Fruit fly (Drosophila melanogaster) whole organism, embryonic: ENCODE data around the gene sit.

Experiments used
- ATbp ChIP-seq: fragments of 200-800 bp; sonication (Bioruptor generic); optimal IDR thresholded peaks from 2 replicates; lab custom pipeline; 2017; ENCODE audit warnings: missing biosample characterization, mild to moderate bottlenecking, missing genetic modification characterization, missing genetic modification reagents
- Asciz ChIP-seq: fragments of 200-800 bp; sonication (Bioruptor generic); optimal IDR thresholded peaks from 2 replicates; lab custom pipeline; 2017; ENCODE audit warnings: missing biosample characterization, mild to moderate bottlenecking, missing genetic modification characterization, missing genetic modification reagents
- Awh ChIP-seq: fragments of 200-800 bp; sonication (Bioruptor generic); IDR thresholded peaks from 2 replicates; pipeline ENCODE4, ENCODE4 v1.3.6; 2022; ENCODE audit warnings: missing biosample characterization, missing genetic modification characterization
- CG10209 ChIP-seq: fragments of 200-800 bp; sonication (Bioruptor generic); optimal IDR thresholded peaks from 3 replicates; lab custom pipeline; 2017; ENCODE audit warnings: missing biosample characterization, mild to moderate bottlenecking, missing genetic modification characterization, missing genetic modification reagents
- CG10654 ChIP-seq: fragments of 200-800 bp; sonication (Bioruptor generic); optimal IDR thresholded peaks from 2 replicates; lab custom pipeline; 2016; ENCODE audit warnings: missing biosample characterization, missing genetic modification characterization
- CG11398 ChIP-seq: fragments of 200-800 bp; sonication (Bioruptor generic); optimal IDR thresholded peaks from 2 replicates; lab custom pipeline; 2016; ENCODE audit warnings: missing biosample characterization, missing genetic modification characterization
- CG12659 ChIP-seq: fragments of 200-800 bp; sonication (Bioruptor generic); optimal IDR thresholded peaks from 3 replicates; lab custom pipeline; 2017; ENCODE audit warnings: mild to moderate bottlenecking, missing biosample characterization, missing genetic modification reagents, missing genetic modification characterization
- CG15269 ChIP-seq: fragments of 200-800 bp; sonication (Bioruptor generic); optimal IDR thresholded peaks from 2 replicates; lab custom pipeline; 2018; ENCODE audit warnings: missing biosample characterization, mild to moderate bottlenecking, missing genetic modification characterization, moderate library complexity
- CG15514 ChIP-seq: fragments of 200-800 bp; sonication (Bioruptor generic); optimal IDR thresholded peaks from 3 replicates; lab custom pipeline; 2017; ENCODE audit warnings: missing biosample characterization, missing genetic modification characterization, mild to moderate bottlenecking, moderate library complexity, missing genetic modification reagents
- CG15601 ChIP-seq: fragments of 200-800 bp; sonication (Bioruptor generic); optimal IDR thresholded peaks from 3 replicates; lab custom pipeline; 2019; ENCODE audit warnings: missing biosample characterization, mild to moderate bottlenecking, missing genetic modification characterization, moderate library complexity
- CG2202 ChIP-seq: fragments of 200-800 bp; sonication (Bioruptor generic); optimal IDR thresholded peaks from 2 replicates; lab custom pipeline; 2018; ENCODE audit warnings: missing biosample characterization, mild to moderate bottlenecking, missing genetic modification characterization
- CG2678 ChIP-seq: fragments of 200-800 bp; sonication (Bioruptor generic); optimal IDR thresholded peaks from 3 replicates; lab custom pipeline; 2019; ENCODE audit warnings: missing biosample characterization, mild to moderate bottlenecking, missing genetic modification characterization, moderate library complexity
- CG3163 ChIP-seq: fragments of 200-800 bp; sonication (Bioruptor generic); optimal IDR thresholded peaks from 3 replicates; lab custom pipeline; 2016; ENCODE audit warnings: missing biosample characterization, missing genetic modification characterization
- CG32767 ChIP-seq: fragments of 200-800 bp; sonication (Bioruptor generic); IDR thresholded peaks from 2 replicates; pipeline ENCODE4 v1.3.6; 2022; ENCODE audit warnings: missing biosample characterization, missing genetic modification characterization
- CG6813 ChIP-seq: fragments of 200-800 bp; sonication (Bioruptor generic); optimal IDR thresholded peaks from 2 replicates; lab custom pipeline; 2017; ENCODE audit warnings: missing biosample characterization, missing genetic modification characterization, mild to moderate bottlenecking, moderate library complexity, missing genetic modification reagents
- CG7556 ChIP-seq: fragments of 200-800 bp; sonication (Bioruptor generic); optimal IDR thresholded peaks from 2 replicates; lab custom pipeline; 2017; ENCODE audit warnings: missing biosample characterization, mild to moderate bottlenecking, missing genetic modification characterization
- CG7987 ChIP-seq: fragments of 200-800 bp; sonication (Bioruptor generic); optimal IDR thresholded peaks from 2 replicates; lab custom pipeline; 2018; ENCODE audit warnings: missing biosample characterization, mild to moderate bottlenecking, missing genetic modification characterization, moderate library complexity
- CTCF ChIP-seq: fragments of 200-800 bp; sonication (Bioruptor generic); optimal IDR thresholded peaks from 2 replicates; lab custom pipeline; 2017; ENCODE audit warnings: missing biosample characterization, mild to moderate bottlenecking, missing genetic modification characterization, moderate library complexity
- CoRest ChIP-seq: fragments of 200-800 bp; sonication (Bioruptor generic); optimal IDR thresholded peaks from 3 replicates; lab custom pipeline; 2018; ENCODE audit warnings: missing biosample characterization, mild to moderate bottlenecking, missing genetic modification characterization, moderate library complexity
- E2f2 ChIP-seq: fragments of 200-800 bp; sonication (Bioruptor generic); IDR thresholded peaks from 2 replicates; pipeline ENCODE4 v1.3.6; 2022; ENCODE audit warnings: missing biosample characterization, missing genetic modification characterization
- Fer1 ChIP-seq: fragments of 200-800 bp; sonication (Bioruptor generic); optimal IDR thresholded peaks from 2 replicates; lab custom pipeline; 2017; ENCODE audit warnings: missing biosample characterization, mild to moderate bottlenecking, missing genetic modification characterization
- HmgD ChIP-seq: fragments of 200-800 bp; sonication (Bioruptor generic); optimal IDR thresholded peaks from 3 replicates; lab custom pipeline; 2016; ENCODE audit warnings: missing biosample characterization, missing genetic modification characterization
- Hsf ChIP-seq: fragments of 200-800 bp; sonication (Bioruptor generic); optimal IDR thresholded peaks from 3 replicates; lab custom pipeline; 2016; ENCODE audit warnings: missing biosample characterization, missing genetic modification characterization
- MESR4 ChIP-seq: fragments of 200-800 bp; sonication (Bioruptor generic); optimal IDR thresholded peaks from 2 replicates; lab custom pipeline; 2018; ENCODE audit warnings: missing biosample characterization, mild to moderate bottlenecking, missing genetic modification characterization, moderate library complexity
- NC2α ChIP-seq: fragments of 200-800 bp; sonication (Bioruptor generic); optimal IDR thresholded peaks from 2 replicates; lab custom pipeline; 2016; ENCODE audit warnings: missing biosample characterization, missing genetic modification characterization
- Neu2 ChIP-seq: fragments of 200-800 bp; sonication (Bioruptor generic); optimal IDR thresholded peaks from 3 replicates; lab custom pipeline; 2016; ENCODE audit warnings: missing biosample characterization, missing genetic modification characterization, borderline replicate concordance
- PHDP ChIP-seq: fragments of 200-800 bp; sonication (Bioruptor generic); optimal IDR thresholded peaks from 3 replicates; lab custom pipeline; 2018; ENCODE audit warnings: missing biosample characterization, mild to moderate bottlenecking, missing genetic modification characterization, moderate library complexity
- Ptx1 ChIP-seq: fragments of 200-800 bp; sonication (Bioruptor generic); IDR thresholded peaks from 2 replicates; pipeline ENCODE4 v1.3.6; 2022; ENCODE audit warnings: missing biosample characterization, missing genetic modification characterization
- Rfx ChIP-seq: fragments of 200-800 bp; sonication (Bioruptor generic); IDR thresholded peaks from 2 replicates; pipeline ENCODE4 v1.3.6; 2022; ENCODE audit warnings: missing biosample characterization, missing genetic modification characterization
- Sox100B ChIP-seq: fragments of 200-800 bp; sonication (Bioruptor generic); optimal IDR thresholded peaks from 3 replicates; lab custom pipeline; 2018; ENCODE audit warnings: missing biosample characterization, mild to moderate bottlenecking, missing genetic modification characterization
- Vsx1 ChIP-seq: fragments of 200-800 bp; sonication (Bioruptor generic); optimal IDR thresholded peaks from 2 replicates; lab custom pipeline; 2017; ENCODE audit warnings: missing biosample characterization, mild to moderate bottlenecking, missing genetic modification characterization, missing genetic modification reagents
- amos ChIP-seq: fragments of 200-800 bp; sonication (Bioruptor generic); IDR thresholded peaks from 2 replicates; pipeline ENCODE4 v1.3.6; 2022; ENCODE audit warnings: missing biosample characterization, missing genetic modification characterization; ENCODE audit not compliant: partially characterized antibody
- chm ChIP-seq: fragments of 200-800 bp; sonication (Bioruptor generic); IDR thresholded peaks from 2 replicates; pipeline ENCODE4 v1.3.6; 2022; ENCODE audit warnings: missing biosample characterization, missing genetic modification characterization
- ci ChIP-seq: fragments of 200-800 bp; sonication (Bioruptor generic); IDR thresholded peaks from 3 replicates; pipeline ENCODE4 v1.3.6; 2022; ENCODE audit warnings: missing biosample characterization, missing genetic modification characterization
- emc ChIP-seq: fragments of 200-800 bp; sonication (Bioruptor generic); optimal IDR thresholded peaks from 2 replicates; lab custom pipeline; 2016; ENCODE audit warnings: missing biosample characterization, missing genetic modification characterization
- ewg ChIP-seq: fragments of 200-800 bp; sonication (Bioruptor generic); optimal IDR thresholded peaks from 3 replicates; lab custom pipeline; 2017; ENCODE audit warnings: mild to moderate bottlenecking, missing biosample characterization, missing genetic modification reagents, missing genetic modification characterization
- eyg ChIP-seq: fragments of 200-800 bp; sonication (Bioruptor generic); optimal IDR thresholded peaks from 3 replicates; lab custom pipeline; 2016; ENCODE audit warnings: missing biosample characterization, missing genetic modification characterization
- fd3F ChIP-seq: fragments of 200-800 bp; sonication (Bioruptor generic); optimal IDR thresholded peaks from 2 replicates; lab custom pipeline; 2018; ENCODE audit warnings: missing biosample characterization, mild to moderate bottlenecking, missing genetic modification characterization, moderate library complexity
- hkb ChIP-seq, 2 experiments: fragments of 200-800 bp in 1 of 2; fragments of >200 bp in 1 of 2; sonication (Bioruptor generic) in 1 of 2; IDR thresholded peaks in 1 of 2; optimal IDR thresholded peaks in 1 of 2; 2 replicates each; pipeline versions ENCODE4 v1.3.6 to Lab custom; 2017 to 2022; ENCODE audit warnings: missing biosample characterization in 1 of 2, missing genetic modification characterization in 1 of 2
- lilli ChIP-seq: fragments of 200-800 bp; sonication (Bioruptor generic); optimal IDR thresholded peaks from 3 replicates; lab custom pipeline; 2016; ENCODE audit warnings: missing biosample characterization, missing genetic modification characterization
- nerfin-2 ChIP-seq: fragments of 200-800 bp; sonication (Bioruptor generic); IDR thresholded peaks from 2 replicates; pipeline ENCODE4 v1.3.6; 2022; ENCODE audit warnings: missing biosample characterization, missing genetic modification characterization; ENCODE audit not compliant: partially characterized antibody
- p53 ChIP-seq: fragments of 200-800 bp; sonication (Bioruptor generic); optimal IDR thresholded peaks from 2 replicates; lab custom pipeline; 2016; ENCODE audit warnings: missing biosample characterization, missing genetic modification characterization
- peb ChIP-seq: fragments of 200-800 bp; sonication (Bioruptor generic); IDR thresholded peaks from 2 replicates; pipeline ENCODE4 v1.3.6; 2022; ENCODE audit warnings: missing biosample characterization, missing genetic modification characterization
- pho ChIP-seq: fragments of 200-800 bp; sonication (Bioruptor generic); optimal IDR thresholded peaks from 2 replicates; lab custom pipeline; 2016; ENCODE audit warnings: missing biosample characterization, missing genetic modification characterization
- psq ChIP-seq: fragments of 200-800 bp; sonication (Bioruptor generic); optimal IDR thresholded peaks from 2 replicates; lab custom pipeline; 2017; ENCODE audit warnings: missing biosample characterization, missing genetic modification characterization
- scrt ChIP-seq: fragments of 200-800 bp; sonication (Bioruptor generic); optimal IDR thresholded peaks from 2 replicates; lab custom pipeline; 2018; ENCODE audit warnings: missing biosample characterization, mild to moderate bottlenecking, missing genetic modification characterization, moderate library complexity
- sens ChIP-seq: fragments of 200-800 bp; sonication (Bioruptor generic); peaks from one replicate; lab custom pipeline; 2016; ENCODE audit warnings: missing biosample characterization, missing genetic modification characterization
- sima ChIP-seq: fragments of 200-800 bp; sonication (Bioruptor generic); optimal IDR thresholded peaks from 2 replicates; lab custom pipeline; 2016; ENCODE audit warnings: missing biosample characterization, missing genetic modification characterization
- slp2 ChIP-seq: fragments of 200-800 bp; sonication (Bioruptor generic); optimal IDR thresholded peaks from 2 replicates; lab custom pipeline; 2016; ENCODE audit warnings: missing biosample characterization, missing genetic modification characterization
- wek ChIP-seq: fragments of 200-800 bp; sonication (Bioruptor generic); optimal IDR thresholded peaks from 3 replicates; lab custom pipeline; 2018; ENCODE audit warnings: missing biosample characterization, mild to moderate bottlenecking, missing genetic modification characterization, moderate library complexity
- zfh2 ChIP-seq: fragments of 200-800 bp; sonication (Bioruptor generic); optimal IDR thresholded peaks from 2 replicates; lab custom pipeline; 2016; ENCODE audit warnings: missing biosample characterization, missing genetic modification characterization

The sit gene

dm6 chr3R:22573590-22573989 lies 11.2 kb upstream of the sit start (continued):
- TF ChIP-seq CG11398 (GFP tag; lab: Kevin White, UChicago) (no peak), CTCF (no peak), ewg (GFP tag; lab: Kevin White, UChicago) (no peak), CG12659 (GFP tag; lab: Kevin White, UChicago) (peak; percentile 21), p53 (GFP tag; lab: Kevin White, UChicago) (no peak), Asciz (GFP tag; lab: Kevin White, UChicago) (peak; percentile 56), ATbp (GFP tag; lab: Kevin White, UChicago) (peak; percentile 64), Vsx1 (peak; percentile 14), E2f2 (GFP tag; lab: Robert Waterston, UW) (peak; percentile 26; the same call in 1 of the 2 replicates), ci (GFP tag; lab: Robert Waterston, UW) (0 out of 3 replicates have a peak, but pooled peaks have one; percentile 30), Fer1 (GFP tag; lab: Kevin White, UChicago) (peak; percentile 29), CG6813 (GFP tag; lab: Kevin White, UChicago) (peak; percentile 25), CG15269 (tag; lab: Kevin White, UChicago) (peak; percentile 56), sima (GFP tag; lab: Kevin White, UChicago) (no peak), sens (GFP tag; lab: Kevin White, UChicago) (peak; percentile 15), fd3F (GFP tag; lab: Kevin White, UChicago) (peak; percentile 17), CG7987 (peak; percentile 5), Ptx1 (no peak), CG10209 (GFP tag; lab: Kevin White, UChicago) (peak; percentile 22), CG10654 (GFP tag; lab: Kevin White, UChicago) (no peak), Hsf (no peak), lilli (GFP tag; lab: Kevin White, UChicago) (no peak), hkb (optimal IDR thresholded peaks at IDR 0.05; lab: Kevin White, UChicago) (no peak), hkb (GFP tag; IDR thresholded peaks at IDR 0.05; lab: Robert Waterston, UW) (peak; percentile 53; the same call in 1 of the 2 replicates), zfh2 (GFP tag; lab: Kevin White, UChicago) (no peak), Rfx (no peak), CG7556 (GFP tag; lab: Kevin White, UChicago) (no peak), amos (GFP tag; lab: Robert Waterston, UW) (no peak), wek (peak; percentile 58), Sox100B (GFP tag; lab: Kevin White, UChicago) (peak; percentile 22), peb (GFP tag; lab: Robert Waterston, UW) (no peak), psq (no peak), CoRest (tag; lab: Kevin White, UChicago) (peak; percentile 3), Awh (GFP tag; lab: Robert Waterston, UW) (0 out of 2 replicates have a peak, but pooled peaks have one; percentile 33), chm (GFP tag; lab: Robert Waterston, UW) (no peak), PHDP (tag; lab: Kevin White, UChicago) (peak; percentile 37), eyg (GFP tag; lab: Kevin White, UChicago) (no peak), CG32767 (no peak), Neu2 (GFP tag; lab: Kevin White, UChicago) (no peak), MESR4 (no peak), CG15601 (tag; lab: Kevin White, UChicago) (peak; percentile 47), CG15514 (GFP tag; lab: Kevin White, UChicago) (peak; percentile 17), slp2 (GFP tag; lab: Kevin White, UChicago) (no peak), CG2678 (tag; lab: Kevin White, UChicago) (peak; percentile 44), nerfin-2 (GFP tag; lab: Robert Waterston, UW) (no peak), emc (GFP tag; lab: Kevin White, UChicago) (no peak), pho (GFP tag; lab: Kevin White, UChicago) (no peak), NC2α (GFP tag; lab: Kevin White, UChicago) (no peak), scrt (no peak), CG3163 (GFP tag; lab: Kevin White, UChicago) (no peak), HmgD (no peak), CG2202 (tag; lab: Kevin White, UChicago) (peak; percentile 5)
